Worm (Caenorhabditis elegans): ENCODE results near the gene str-13.

Gene str-13

DNA sequence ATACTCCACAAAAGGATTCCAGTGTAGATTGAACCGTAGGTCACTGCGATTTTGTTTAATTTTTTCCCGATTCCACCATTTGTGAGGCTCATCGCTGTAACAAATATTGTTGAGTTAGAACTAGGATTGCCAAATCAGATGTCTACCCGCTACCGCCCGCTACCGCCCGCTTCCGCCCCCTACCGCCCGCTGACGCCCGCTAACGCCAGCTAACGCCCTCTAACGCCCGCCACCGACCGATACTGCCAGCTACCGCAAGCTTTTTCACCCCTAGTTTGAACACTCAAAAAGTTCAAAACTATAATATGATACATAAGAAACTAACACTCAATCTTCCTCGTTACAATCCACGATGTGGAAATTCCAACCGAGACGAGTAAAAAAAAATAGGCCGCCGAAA is 31.4 kb upstream of the str-13 start:
- TF ChIP-seq R02D3.7 (tag; optimal IDR thresholded peaks at IDR 0.05): no peak
- TF ChIP-seq peb-1 (tag; optimal IDR thresholded peaks at IDR 0.05): no peak

- no peak for TF ChIP-seq mbf-1 (tag; optimal IDR thresholded peaks at IDR 0.05)
- no peak for TF ChIP-seq peb-1 (tag; optimal IDR thresholded peaks at IDR 0.05)
These were observed 30.4 kb upstream of the str-13 start, which contains the start of gene srx-28 for ce11 chrV:2757226-2757893. srx-28 (minus strand) TSS chrV:2757276.

DNA sequence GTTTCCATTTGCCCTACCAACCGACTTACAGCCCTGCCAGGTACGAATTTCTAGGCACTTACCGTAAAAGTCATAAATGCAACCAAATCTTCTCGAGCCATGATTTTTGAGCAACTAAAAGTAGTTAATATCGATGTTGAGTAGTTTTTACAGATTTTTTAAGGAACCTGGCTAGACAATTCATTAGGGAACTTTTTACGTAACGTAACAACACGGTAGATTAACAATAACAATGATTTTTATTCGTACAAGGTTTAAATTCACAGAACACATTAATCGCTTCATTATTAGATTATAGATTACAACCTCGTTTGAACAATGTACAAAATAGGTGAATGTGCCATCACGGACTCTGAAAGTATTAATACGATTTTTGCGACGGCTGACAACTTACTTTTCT is 26.0 kb upstream of the str-13 start, which contains the start of gene srx-26:
srx-26 (minus strand) TSS at position 101 of the 400 bp plus-strand sequence.
- TF ChIP-seq snpc-4 (tag; optimal IDR thresholded peaks at IDR 0.05): no peak
- no peak for TF ChIP-seq sem-4 (tag; optimal IDR thresholded peaks at IDR 0.05)
- TF ChIP-seq sma-3 (GFP tag; optimal IDR thresholded peaks at IDR 0.05): no peak
- no peak for TF ChIP-seq lin-11 (tag; optimal IDR thresholded peaks at IDR 0.05)
- no peak for TF ChIP-seq nhr-6 (tag; optimal IDR thresholded peaks at IDR 0.05)
- no peak for TF ChIP-seq nhr-237 (tag; optimal IDR thresholded peaks at IDR 0.05)
- no peak for TF ChIP-seq sma-9 (GFP tag; optimal IDR thresholded peaks at IDR 0.05)
- no peak for TF ChIP-seq sma-9 (tag; optimal IDR thresholded peaks at IDR 0.05)
- no peak for TF ChIP-seq R02D3.7 (tag; optimal IDR thresholded peaks at IDR 0.05)
- TF ChIP-seq unc-62 (GFP tag; optimal IDR thresholded peaks at IDR 0.05): no peak
- TF ChIP-seq crh-2 (tag; optimal IDR thresholded peaks at IDR 0.05): no peak
- TF ChIP-seq unc-55 (GFP tag; optimal IDR thresholded peaks at IDR 0.05): no peak
- no peak for TF ChIP-seq peb-1 (tag; optimal IDR thresholded peaks at IDR 0.05)
- no peak for TF ChIP-seq nhr-129 (tag; optimal IDR thresholded peaks at IDR 0.05)
- no peak for TF ChIP-seq ZK546.5 (tag; optimal IDR thresholded peaks at IDR 0.05)
- TF ChIP-seq nhr-10 (tag; optimal IDR thresholded peaks at IDR 0.05): no peak
- TF ChIP-seq alr-1 (tag; optimal IDR thresholded peaks at IDR 0.05): no peak
- TF ChIP-seq aly-2 (tag; optimal IDR thresholded peaks at IDR 0.05): no peak
- no peak for TF ChIP-seq zag-1 (tag; optimal IDR thresholded peaks at IDR 0.05)
- TF ChIP-seq ztf-1 (GFP tag; conservative IDR thresholded peaks at IDR 0.05): no peak

DNA sequence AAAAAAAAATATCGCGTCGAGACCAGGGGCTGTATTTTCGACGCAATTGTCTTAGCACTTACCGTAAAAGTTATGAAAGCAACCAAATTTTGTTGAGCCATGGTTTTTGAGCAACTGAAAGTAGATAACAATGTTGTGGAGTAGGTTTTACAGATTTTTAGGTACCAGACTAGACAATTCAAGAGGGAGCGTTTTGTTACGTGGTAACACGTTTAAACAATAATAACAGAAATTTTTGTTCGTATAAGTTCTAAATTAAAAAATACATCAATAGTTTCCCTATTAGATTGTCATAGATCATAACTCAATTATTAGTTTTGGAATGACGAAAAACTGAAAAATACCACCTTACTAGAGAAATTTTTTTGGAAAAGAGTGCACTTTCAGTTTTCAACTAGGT is 23.0 kb upstream of the str-13 start, which contains the start of gene srx-24:
srx-24 (minus strand) TSS at position 101 of the 400 bp plus-strand sequence.
- no peak for TF ChIP-seq nhr-23 (tag; optimal IDR thresholded peaks at IDR 0.05)
- no peak for TF ChIP-seq unc-62 (GFP tag; optimal IDR thresholded peaks at IDR 0.05)
- no peak for TF ChIP-seq nhr-25 (tag; optimal IDR thresholded peaks at IDR 0.05)
- no peak for TF ChIP-seq skn-1 (tag; optimal IDR thresholded peaks at IDR 0.05)
- no peak for TF ChIP-seq snpc-4 (tag; optimal IDR thresholded peaks at IDR 0.05)
- TF ChIP-seq C34F6.9 (tag; optimal IDR thresholded peaks at IDR 0.05): no peak
- TF ChIP-seq zag-1 (tag; optimal IDR thresholded peaks at IDR 0.05): no peak
- TF ChIP-seq nhr-77 (tag; optimal IDR thresholded peaks at IDR 0.05): no peak
- no peak for TF ChIP-seq elt-1 (tag; optimal IDR thresholded peaks at IDR 0.05)
- no peak for TF ChIP-seq nhr-21 (tag; optimal IDR thresholded peaks at IDR 0.05)
- TF ChIP-seq nhr-129 (tag; optimal IDR thresholded peaks at IDR 0.05): no peak
- TF ChIP-seq sem-4 (tag; optimal IDR thresholded peaks at IDR 0.05): no peak
- TF ChIP-seq blmp-1 (tag; optimal IDR thresholded peaks at IDR 0.05; ENCODE audit: insufficient read depth): no peak

DNA sequence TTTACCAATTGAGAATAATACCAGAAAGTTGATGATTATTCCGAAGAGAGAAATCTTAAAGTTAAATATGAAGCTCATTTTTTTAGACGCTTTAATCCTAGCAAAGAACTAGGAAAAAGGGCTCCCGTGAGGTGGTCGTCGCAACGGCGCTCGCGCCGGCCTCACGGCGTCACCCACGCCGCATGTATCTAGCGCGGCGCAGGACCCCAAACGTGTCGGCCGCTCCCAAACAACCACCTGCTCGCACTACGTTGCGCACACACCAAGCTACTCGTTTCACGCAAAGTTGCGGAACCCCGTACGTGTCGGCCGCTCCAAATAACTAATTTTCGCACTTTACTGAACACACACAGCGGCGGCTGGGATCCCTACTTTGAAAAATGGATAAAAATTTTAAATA is 19.4 kb upstream of the str-13 start:
- no peak for TF ChIP-seq crh-2 (tag; optimal IDR thresholded peaks at IDR 0.05)
- TF ChIP-seq unc-39 (tag; optimal IDR thresholded peaks at IDR 0.05): no peak
- no peak for TF ChIP-seq nhr-21 (tag; optimal IDR thresholded peaks at IDR 0.05)
- TF ChIP-seq sem-4 (tag; optimal IDR thresholded peaks at IDR 0.05): no peak
- TF ChIP-seq gmeb-1 (tag; optimal IDR thresholded peaks at IDR 0.05): no peak
- TF ChIP-seq dmd-4 (tag; optimal IDR thresholded peaks at IDR 0.05): no peak
- TF ChIP-seq nhr-237 (tag; optimal IDR thresholded peaks at IDR 0.05): no peak
- TF ChIP-seq alr-1 (tag; optimal IDR thresholded peaks at IDR 0.05): no peak

DNA sequence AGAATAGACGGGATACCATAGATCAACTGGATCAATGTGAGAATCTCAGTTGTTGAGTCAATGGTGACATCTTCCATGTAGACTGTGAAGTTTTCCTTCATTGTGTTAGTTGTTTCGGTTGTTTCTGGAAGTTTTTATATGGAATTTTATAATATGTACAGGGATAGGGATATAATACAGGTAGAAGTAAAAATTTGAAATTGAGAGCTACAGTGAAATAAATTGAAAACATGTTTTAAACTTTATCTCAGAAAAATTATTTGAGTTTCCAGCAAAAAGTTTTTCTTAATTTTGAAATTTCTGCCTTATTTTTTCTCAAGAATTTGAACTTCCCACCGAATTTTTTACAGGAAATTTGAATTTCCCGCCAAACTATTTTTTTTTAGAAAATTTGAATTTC is 15.3 kb upstream of the str-13 start, which contains the start of gene srg-62:
srg-62 (minus strand) TSS at position 101 of the 400 bp plus-strand sequence.
- TF ChIP-seq sma-3 (GFP tag; optimal IDR thresholded peaks at IDR 0.05) (no peak), nhr-11 (tag; optimal IDR thresholded peaks at IDR 0.05) (no peak), nhr-12 (tag; optimal IDR thresholded peaks at IDR 0.05) (no peak), crh-2 (tag; optimal IDR thresholded peaks at IDR 0.05) (no peak), nhr-77 (tag; optimal IDR thresholded peaks at IDR 0.05) (no peak), gmeb-1 (tag; optimal IDR thresholded peaks at IDR 0.05) (no peak)

Measured in whole organism, L2 larva.